Worm (Caenorhabditis elegans): ENCODE data around the gene col-96.

col-96 gene

ce11 chrIII:11706665-11707064 is at the start of gene col-96:
col-96 (minus strand) TSS chrIII:11706765.
- no peak for TF ChIP-seq nhr-2 (tag; optimal IDR thresholded peaks at IDR 0.05)
- TF ChIP-seq nhr-28 (tag; optimal IDR thresholded peaks at IDR 0.05), result no peak
- TF ChIP-seq ham-2 (GFP tag; optimal IDR thresholded peaks at IDR 0.05), result no peak
- TF ChIP-seq ces-1 (GFP tag; optimal IDR thresholded peaks at IDR 0.05), result no peak
- no peak for TF ChIP-seq bed-3 (GFP tag; optimal IDR thresholded peaks at IDR 0.05)
- no peak for TF ChIP-seq elt-1 (tag; optimal IDR thresholded peaks at IDR 0.05; ENCODE audit: borderline replicate concordance, insufficient read depth)
- TF ChIP-seq blmp-1 (tag; optimal IDR thresholded peaks at IDR 0.05), result no peak
- TF ChIP-seq cnd-1 (tag; optimal IDR thresholded peaks at IDR 0.05), result no peak
- TF ChIP-seq unc-120 (tag; optimal IDR thresholded peaks at IDR 0.05; ENCODE audit: poor library complexity, severe bottlenecking), result no peak
- no peak for TF ChIP-seq unc-39 (tag; optimal IDR thresholded peaks at IDR 0.05)
- no peak for TF ChIP-seq mls-2 (tag; optimal IDR thresholded peaks at IDR 0.05)
- no peak for TF ChIP-seq lin-13 (tag; optimal IDR thresholded peaks at IDR 0.05)
- no peak for TF ChIP-seq sem-2 (GFP tag; optimal IDR thresholded peaks at IDR 0.05)
- TF ChIP-seq mab-5 (tag; optimal IDR thresholded peaks at IDR 0.05), result no peak
- no peak for TF ChIP-seq nhr-76 (tag; optimal IDR thresholded peaks at IDR 0.05)
- TF ChIP-seq tbx-8 (GFP tag; optimal IDR thresholded peaks at IDR 0.05), result no peak
- no peak for TF ChIP-seq zip-8 (tag; optimal IDR thresholded peaks at IDR 0.05)
- TF ChIP-seq ceh-83 (GFP tag; optimal IDR thresholded peaks at IDR 0.05), result no peak
- no peak for TF ChIP-seq snpc-4 (tag; optimal IDR thresholded peaks at IDR 0.05)

- TF ChIP-seq M03D4.4 (tag; optimal IDR thresholded peaks at IDR 0.05) (no peak), blmp-1 (tag; optimal IDR thresholded peaks at IDR 0.05) (no peak), lin-32 (GFP tag; optimal IDR thresholded peaks at IDR 0.05) (no peak), mep-1 (tag; optimal IDR thresholded peaks at IDR 0.05) (no peak), ceh-83 (GFP tag; optimal IDR thresholded peaks at IDR 0.05) (no peak)
Observed at ce11 chrIII:11750817-11751216, 44.3 kb upstream of the col-96 start.

DNA sequence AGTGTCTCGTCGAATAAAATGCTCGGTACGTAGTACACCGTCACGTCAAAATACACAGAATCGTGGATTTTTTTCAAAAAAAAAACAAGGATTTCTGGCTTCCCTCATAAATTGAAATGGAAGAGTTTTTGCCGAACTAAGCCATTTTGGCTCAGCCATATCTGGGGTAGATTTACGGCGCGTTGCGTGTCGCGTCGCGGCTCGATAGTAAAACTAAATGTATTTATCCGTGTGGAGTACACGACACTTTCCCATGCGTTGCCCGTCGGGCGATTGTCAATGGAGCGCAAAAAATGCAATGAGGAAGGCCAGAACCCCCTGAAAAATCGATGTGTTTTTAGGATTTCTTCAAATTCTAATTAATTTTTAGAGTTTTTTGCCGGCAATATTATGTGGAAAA is 43.7 kb upstream of the col-96 start:
- TF ChIP-seq ham-2 (GFP tag; optimal IDR thresholded peaks at IDR 0.05), result no peak
- no peak for TF ChIP-seq zip-8 (tag; optimal IDR thresholded peaks at IDR 0.05)
- no peak for TF ChIP-seq M03D4.4 (tag; optimal IDR thresholded peaks at IDR 0.05)
- TF ChIP-seq nhr-2 (tag; optimal IDR thresholded peaks at IDR 0.05), result no peak
- no peak for TF ChIP-seq lsy-2 (tag; optimal IDR thresholded peaks at IDR 0.05)
- TF ChIP-seq lin-32 (GFP tag; optimal IDR thresholded peaks at IDR 0.05), result no peak
- TF ChIP-seq nhr-28 (tag; optimal IDR thresholded peaks at IDR 0.05), result no peak
- no peak for TF ChIP-seq pha-4 (tag; optimal IDR thresholded peaks at IDR 0.05)
- no peak for TF ChIP-seq elt-3 (tag; optimal IDR thresholded peaks at IDR 0.05)
- no peak for TF ChIP-seq bed-3 (GFP tag; optimal IDR thresholded peaks at IDR 0.05)
- TF ChIP-seq ceh-43 (GFP tag; optimal IDR thresholded peaks at IDR 0.05), result no peak
- TF ChIP-seq drap-1 (GFP tag; optimal IDR thresholded peaks at IDR 0.05), result no peak
- no peak for TF ChIP-seq sptf-1 (tag; optimal IDR thresholded peaks at IDR 0.05)
- no peak for TF ChIP-seq unc-62 (GFP tag; optimal IDR thresholded peaks at IDR 0.05)
- no peak for TF ChIP-seq mep-1 (tag; optimal IDR thresholded peaks at IDR 0.05)

DNA sequence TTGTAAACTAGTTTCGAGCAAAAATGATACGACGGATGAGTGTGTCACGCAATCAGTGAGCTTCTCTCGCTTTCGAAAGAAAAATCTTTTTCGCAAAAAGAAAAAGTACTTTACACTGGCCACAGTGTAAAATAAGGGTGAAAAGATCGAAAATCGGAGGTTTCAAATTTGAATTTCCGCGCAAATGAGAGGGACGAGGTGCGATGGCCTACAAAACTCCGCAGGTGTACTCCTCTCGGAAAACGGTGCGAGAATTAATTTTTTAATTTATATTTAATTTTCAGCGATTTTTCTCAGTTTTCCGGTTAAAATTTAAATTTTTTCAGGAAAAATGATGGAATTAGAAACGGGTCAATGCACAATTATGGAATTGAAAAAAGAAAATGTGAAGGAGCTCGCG is 40.2 kb upstream of the col-96 start, which contains the start of gene mrt-2:
TSS of gene mrt-2 (plus strand) at position 49 of the 400 bp plus-strand sequence.
- no peak for TF ChIP-seq elt-1 (tag; optimal IDR thresholded peaks at IDR 0.05; ENCODE audit: borderline replicate concordance, insufficient read depth)
- no peak for TF ChIP-seq zip-8 (tag; optimal IDR thresholded peaks at IDR 0.05)
- peak; percentile 32 for TF ChIP-seq hlh-1 (tag; optimal IDR thresholded peaks at IDR 0.05)
- no peak for TF ChIP-seq ceh-43 (GFP tag; optimal IDR thresholded peaks at IDR 0.05)
- no peak for TF ChIP-seq nhr-12 (tag; optimal IDR thresholded peaks at IDR 0.05)
- no peak for TF ChIP-seq unc-120 (tag; optimal IDR thresholded peaks at IDR 0.05; ENCODE audit: poor library complexity, severe bottlenecking)
- peak; percentile 34 for TF ChIP-seq nhr-237 (tag; optimal IDR thresholded peaks at IDR 0.05)
- TF ChIP-seq nhr-2 (tag; optimal IDR thresholded peaks at IDR 0.05), result no peak
- peak; percentile 45 for TF ChIP-seq mep-1 (tag; optimal IDR thresholded peaks at IDR 0.05)
- TF ChIP-seq M03D4.4 (tag; optimal IDR thresholded peaks at IDR 0.05), result no peak
- TF ChIP-seq pha-4 (tag; optimal IDR thresholded peaks at IDR 0.05), result peak; percentile 7
- no peak for TF ChIP-seq ceh-83 (GFP tag; optimal IDR thresholded peaks at IDR 0.05)
- no peak for TF ChIP-seq lin-32 (GFP tag; optimal IDR thresholded peaks at IDR 0.05)
- peak; percentile 29 for TF ChIP-seq sptf-1 (tag; optimal IDR thresholded peaks at IDR 0.05)
- no peak for TF ChIP-seq snpc-4 (tag; optimal IDR thresholded peaks at IDR 0.05)
- TF ChIP-seq flh-1 (GFP tag; optimal IDR thresholded peaks at IDR 0.05), result no peak
- peak; percentile 53 for TF ChIP-seq ces-1 (GFP tag; optimal IDR thresholded peaks at IDR 0.05)
- TF ChIP-seq lsy-2 (tag; optimal IDR thresholded peaks at IDR 0.05), result peak; percentile 69
- no peak for TF ChIP-seq unc-39 (tag; optimal IDR thresholded peaks at IDR 0.05)
- no peak for TF ChIP-seq mls-2 (tag; optimal IDR thresholded peaks at IDR 0.05)
- peak; percentile 2 for TF ChIP-seq drap-1 (GFP tag; optimal IDR thresholded peaks at IDR 0.05)

All from whole organism, mixed stage, embryonic.